Worm (Caenorhabditis elegans): ENCODE data around the gene F59A6.10.

DNA sequence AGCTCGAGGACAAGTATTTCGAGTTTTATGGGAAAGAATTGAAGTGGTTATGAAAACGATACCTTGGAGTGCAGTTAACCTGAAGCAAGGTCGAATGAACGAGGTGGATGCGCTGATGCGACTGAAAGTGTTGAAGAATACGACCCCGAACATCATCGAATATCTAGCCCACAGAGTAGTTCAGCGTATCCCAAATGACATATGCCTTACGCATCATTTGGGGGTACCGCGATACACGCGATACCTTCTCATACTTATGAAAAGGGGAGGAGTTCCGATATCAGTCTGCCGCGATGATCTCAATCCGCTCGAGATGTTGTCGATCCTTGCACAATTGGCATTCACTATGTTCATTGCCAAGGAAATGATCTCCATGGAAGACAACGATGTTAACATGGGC lies 14.0 kb upstream of the F59A6.10 start, which contains the start of gene T27F7.12:
- TF ChIP-seq nhr-28 (tag; optimal IDR thresholded peaks at IDR 0.05) (no peak), ceh-82 (tag; optimal IDR thresholded peaks at IDR 0.05) (no peak), ama-1 (optimal IDR thresholded peaks at IDR 0.05) (no peak), daf-8 (GFP tag; IDR thresholded peaks at IDR 0.05) (no peak), egl-27 (tag; optimal IDR thresholded peaks at IDR 0.05) (no peak), sdz-12 (GFP tag; optimal IDR thresholded peaks at IDR 0.05) (no peak), mep-1 (tag; optimal IDR thresholded peaks at IDR 0.05) (no peak), nhr-10 (tag; optimal IDR thresholded peaks at IDR 0.05) (no peak), mdl-1 (tag; optimal IDR thresholded peaks at IDR 0.05) (no peak), lin-38 (GFP tag; IDR thresholded peaks at IDR 0.05) (no peak), ceh-62 (tag; optimal IDR thresholded peaks at IDR 0.05) (no peak), nhr-6 (tag; optimal IDR thresholded peaks at IDR 0.05) (no peak), spr-1 (tag; optimal IDR thresholded peaks at IDR 0.05) (no peak), Y105C5A.15 (GFP tag; IDR thresholded peaks at IDR 0.05) (no peak)
